Fruit fly (Drosophila melanogaster) whole organism, embryonic: Measurements from ENCODE around the gene CG9839.
A peak's percentile ranks its signal among the peaks of the same experiment; 100 is the strongest.

Experiments used
- CG11398 ChIP-seq: fragments of 200-800 bp; sonication (Bioruptor generic); optimal IDR thresholded peaks from 2 replicates; lab custom pipeline; 2016; ENCODE audit warnings: missing biosample characterization, missing genetic modification characterization
- CG11504 ChIP-seq: fragments of 200-800 bp; sonication (Bioruptor generic); optimal IDR thresholded peaks from 3 replicates; lab custom pipeline; 2019; ENCODE audit warnings: missing biosample characterization, mild to moderate bottlenecking, missing genetic modification characterization, moderate library complexity
- CG11695 ChIP-seq: fragments of 200-800 bp; sonication (Bioruptor generic); IDR thresholded peaks from 3 replicates; pipeline ENCODE4 v1.3.6; 2022; ENCODE audit warnings: missing biosample characterization, missing genetic modification characterization
- CG12769 ChIP-seq: fragments of 200-800 bp; sonication (Bioruptor generic); optimal IDR thresholded peaks from 2 replicates; lab custom pipeline; 2019; ENCODE audit warnings: missing biosample characterization, mild to moderate bottlenecking, missing genetic modification characterization, moderate library complexity
- CG13296 ChIP-seq: fragments of 200-800 bp; sonication (Bioruptor generic); optimal IDR thresholded peaks from 3 replicates; lab custom pipeline; 2018; ENCODE audit warnings: missing biosample characterization, mild to moderate bottlenecking, missing genetic modification characterization
- CG13894 ChIP-seq: fragments of 200-800 bp; sonication (Bioruptor generic); optimal IDR thresholded peaks from 3 replicates; lab custom pipeline; 2018; ENCODE audit warnings: missing biosample characterization, mild to moderate bottlenecking, missing genetic modification characterization, moderate library complexity
- CG14860 ChIP-seq: fragments of 200-800 bp; sonication (Bioruptor generic); IDR thresholded peaks from 3 replicates; pipeline ENCODE4 v1.3.6; 2022; ENCODE audit warnings: missing biosample characterization, missing genetic modification characterization; ENCODE audit not compliant: partially characterized antibody
- CG16863 ChIP-seq: fragments of 200-800 bp; sonication (Bioruptor generic); optimal IDR thresholded peaks from 3 replicates; lab custom pipeline; 2016; ENCODE audit warnings: missing biosample characterization, missing genetic modification characterization
- CG30431 ChIP-seq: fragments of 200-800 bp; sonication (Bioruptor generic); optimal IDR thresholded peaks from 2 replicates; lab custom pipeline; 2017; ENCODE audit warnings: missing biosample characterization, missing genetic modification characterization
- CG32532 ChIP-seq: fragments of 200-800 bp; sonication (Bioruptor generic); IDR thresholded peaks from 2 replicates; pipeline ENCODE4 v1.3.6; 2022; ENCODE audit warnings: missing biosample characterization, missing genetic modification characterization
- CG34376 ChIP-seq: fragments of 200-800 bp; sonication (Bioruptor generic); optimal IDR thresholded peaks from 2 replicates; lab custom pipeline; 2018; ENCODE audit warnings: missing biosample characterization, mild to moderate bottlenecking, missing genetic modification characterization
- CG4328 ChIP-seq: fragments of 200-800 bp; sonication (Bioruptor generic); optimal IDR thresholded peaks from 3 replicates; lab custom pipeline; 2017; ENCODE audit warnings: missing biosample characterization, missing genetic modification reagents, missing genetic modification characterization
- CG4360 ChIP-seq: fragments of 200-800 bp; sonication (Bioruptor generic); IDR thresholded peaks from 2 replicates; pipeline ENCODE4 v1.3.6; 2022; ENCODE audit warnings: missing biosample characterization, missing genetic modification characterization
- CG5953 ChIP-seq: fragments of 200-800 bp; sonication (Bioruptor generic); IDR thresholded peaks from 2 replicates; pipeline ENCODE4 v1.3.6; 2022; ENCODE audit warnings: missing biosample characterization, missing genetic modification characterization
- CG6765 ChIP-seq: fragments of 200-800 bp; sonication (Bioruptor generic); optimal IDR thresholded peaks from 3 replicates; lab custom pipeline; 2017; ENCODE audit warnings: missing biosample characterization, mild to moderate bottlenecking, missing genetic modification characterization
- CG6854 ChIP-seq: fragments of 200-800 bp; sonication (Bioruptor generic); optimal IDR thresholded peaks from 3 replicates; lab custom pipeline; 2017; ENCODE audit warnings: missing biosample characterization, mild to moderate bottlenecking, missing genetic modification characterization
- CG7987 ChIP-seq: fragments of 200-800 bp; sonication (Bioruptor generic); optimal IDR thresholded peaks from 2 replicates; lab custom pipeline; 2018; ENCODE audit warnings: missing biosample characterization, mild to moderate bottlenecking, missing genetic modification characterization, moderate library complexity
- CG8290 ChIP-seq, 3 experiments: fragments of 200-800 bp; sonication (Bioruptor generic); optimal IDR thresholded peaks; 2 replicates each; lab custom pipeline; 2016 to 2019; ENCODE audit warnings: missing biosample characterization in 3 of 3, missing genetic modification characterization in 3 of 3, mild to moderate bottlenecking in 2 of 3, moderate library complexity in 1 of 3
- CrebB ChIP-seq: fragments of 200-800 bp; sonication (Bioruptor generic); optimal IDR thresholded peaks from 3 replicates; lab custom pipeline; 2018; ENCODE audit warnings: missing biosample characterization, mild to moderate bottlenecking, missing genetic modification characterization
- Deaf1 ChIP-seq: fragments of 200-800 bp; optimal IDR thresholded peaks from 3 replicates; lab custom pipeline; 2019; ENCODE audit warnings: missing biosample characterization, mild to moderate bottlenecking, missing genetic modification characterization, moderate library complexity
- Eip74EF ChIP-seq, 2 experiments: fragments of 200-800 bp in 1 of 2; fragments of >200 bp in 1 of 2; sonication (Bioruptor generic) in 1 of 2; optimal IDR thresholded peaks; 2 replicates each; lab custom pipeline; 2017 to 2019; ENCODE audit warnings: missing biosample characterization in 2 of 2, missing genetic modification characterization in 2 of 2, mild to moderate bottlenecking in 1 of 2, moderate library complexity in 1 of 2
- HLH3B ChIP-seq: fragments of 200-800 bp; sonication (Bioruptor generic); IDR thresholded peaks from 2 replicates; pipeline ENCODE4 v1.3.6; 2022; ENCODE audit warnings: missing biosample characterization, missing genetic modification characterization
- Hmr ChIP-seq: fragments of 200-800 bp; sonication (Bioruptor generic); optimal IDR thresholded peaks from 3 replicates; lab custom pipeline; 2017; ENCODE audit warnings: mild to moderate bottlenecking, missing biosample characterization, missing genetic modification reagents, missing genetic modification characterization
- Hr78 ChIP-seq, 2 experiments: fragments of 200-800 bp in 1 of 2; fragments of >200 bp in 1 of 2; sonication (Bioruptor generic) in 1 of 2; optimal IDR thresholded peaks; 2 replicates each; lab custom pipeline; 2017 to 2019; ENCODE audit warnings: missing biosample characterization in 2 of 2, missing genetic modification characterization in 2 of 2, mild to moderate bottlenecking in 1 of 2, moderate library complexity in 1 of 2
- Med ChIP-seq: fragments of 200-800 bp; sonication (Bioruptor generic); peaks from one replicate; lab custom pipeline; 2016; ENCODE audit warnings: missing biosample characterization, missing genetic modification characterization, mild to moderate bottlenecking, inconsistent platforms, moderate library complexity
- Pdp1 ChIP-seq, 2 experiments: fragments of 200-800 bp; sonication (Bioruptor generic); optimal IDR thresholded peaks; 3 replicates each; lab custom pipeline; 2016; ENCODE audit warnings: missing biosample characterization in 2 of 2, missing genetic modification characterization in 2 of 2, mild to moderate bottlenecking in 1 of 2, moderate library complexity in 1 of 2
- Side ChIP-seq: fragments of 200-800 bp; sonication (Bioruptor generic); optimal IDR thresholded peaks from 2 replicates; lab custom pipeline; 2016; ENCODE audit warnings: missing biosample characterization, missing genetic modification characterization
- ac ChIP-seq: fragments of 200-800 bp; sonication (Bioruptor generic); optimal IDR thresholded peaks from 3 replicates; lab custom pipeline; 2017; ENCODE audit warnings: missing biosample characterization, mild to moderate bottlenecking, missing genetic modification characterization
- bbx ChIP-seq: fragments of 200-800 bp; sonication (Bioruptor generic); IDR thresholded peaks from 2 replicates; pipeline ENCODE4 v1.3.6; 2022; ENCODE audit warnings: missing biosample characterization, missing genetic modification characterization; ENCODE audit not compliant: partially characterized antibody
- bigmax ChIP-seq: fragments of 200-800 bp; sonication (Bioruptor generic); optimal IDR thresholded peaks from 2 replicates; lab custom pipeline; 2018; ENCODE audit warnings: missing biosample characterization, mild to moderate bottlenecking, missing genetic modification characterization
- chinmo ChIP-seq: fragments of 200-800 bp; sonication (Bioruptor generic); IDR thresholded peaks from 4 replicates; pipeline ENCODE4 v1.3.6; 2022; ENCODE audit warnings: missing biosample characterization, missing genetic modification characterization; ENCODE audit not compliant: partially characterized antibody
- dysf ChIP-seq: fragments of 200-800 bp; sonication (Bioruptor generic); IDR thresholded peaks from 3 replicates; pipeline ENCODE4 v1.3.6; 2022; ENCODE audit warnings: missing biosample characterization, missing genetic modification characterization
- fd64A ChIP-seq: fragments of 200-800 bp; sonication (Bioruptor generic); optimal IDR thresholded peaks from 3 replicates; lab custom pipeline; 2018; ENCODE audit warnings: missing biosample characterization, mild to moderate bottlenecking, missing genetic modification characterization
- gce ChIP-seq: fragments of 200-800 bp; sonication (Bioruptor generic); IDR thresholded peaks from 3 replicates; pipeline ENCODE4 v1.3.6; 2022; ENCODE audit warnings: missing biosample characterization, missing genetic modification characterization
- lab ChIP-seq: fragments of 200-800 bp; sonication (Bioruptor generic); optimal IDR thresholded peaks from 3 replicates; lab custom pipeline; 2017; ENCODE audit warnings: missing biosample characterization, missing genetic modification characterization, mild to moderate bottlenecking, moderate library complexity, missing genetic modification reagents
- pros ChIP-seq: fragments of 200-800 bp; sonication (Bioruptor generic); optimal IDR thresholded peaks from 3 replicates; lab custom pipeline; 2019; ENCODE audit warnings: missing biosample characterization, mild to moderate bottlenecking, missing genetic modification characterization, moderate library complexity
- pzg ChIP-seq: fragments of 200-800 bp; sonication (Bioruptor generic); optimal IDR thresholded peaks from 3 replicates; lab custom pipeline; 2018; ENCODE audit warnings: missing biosample characterization, mild to moderate bottlenecking, missing genetic modification characterization, moderate library complexity
- sens-2 ChIP-seq: fragments of 200-800 bp; sonication (Bioruptor generic); IDR thresholded peaks from 2 replicates; pipeline ENCODE4 v1.3.6; 2022; ENCODE audit warnings: missing biosample characterization, missing genetic modification characterization
- sob ChIP-seq: fragments of 200-800 bp; sonication (Bioruptor generic); IDR thresholded peaks from 2 replicates; pipeline ENCODE4 v1.3.6; 2022; ENCODE audit warnings: missing biosample characterization, missing genetic modification characterization
- stc ChIP-seq: fragments of 200-800 bp; sonication (Bioruptor generic); IDR thresholded peaks from 2 replicates; pipeline ENCODE4 v1.3.6; 2022; ENCODE audit warnings: missing biosample characterization, missing genetic modification characterization
- tgo ChIP-seq: fragments of 200-800 bp; sonication (Bioruptor generic); IDR thresholded peaks from 3 replicates; pipeline ENCODE4 v1.3.6; 2022; ENCODE audit warnings: missing biosample characterization, missing genetic modification characterization

Gene CG9839

DNA sequence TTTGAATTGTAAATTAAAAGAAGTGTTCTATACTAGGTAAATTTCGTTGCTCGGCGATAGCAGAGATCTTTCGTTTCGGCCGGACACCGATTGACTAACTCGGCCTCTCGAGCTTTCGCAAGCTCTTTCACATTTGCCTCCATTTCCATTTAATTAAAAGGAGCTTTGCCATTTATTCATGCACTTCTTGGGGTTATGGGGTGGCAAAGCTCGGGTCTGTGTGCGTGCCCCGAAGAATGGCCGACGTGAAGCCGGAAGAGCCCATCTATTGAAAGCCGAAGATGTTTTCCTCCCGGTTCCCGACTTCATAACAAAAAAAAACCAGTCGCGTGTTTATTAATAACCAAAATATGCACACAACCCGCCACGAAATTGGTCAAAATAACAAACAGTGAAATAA lies 5.7 kb downstream of the CG9839 start (continued):
- TF ChIP-seq CG7987 (peak; percentile 12), Hr78 (GFP tag; optimal IDR thresholded peaks at IDR 0.05; lab: Kevin White, UChicago) (peak in 1 of 2 experiments; percentile 65), Eip74EF (GFP tag; optimal IDR thresholded peaks at IDR 0.05; lab: Kevin White, UChicago) (peak in 1 of 2 experiments; percentile 66), tgo (GFP tag; lab: Robert Waterston, UW) (no peak), pzg (peak; percentile 3), lab (GFP tag; lab: Kevin White, UChicago) (peak; percentile 39), CG6765 (GFP tag; lab: Kevin White, UChicago) (no peak), CG11504 (no peak), stc (no peak; the same call in 1 of the 2 replicates), HLH3B (GFP tag; lab: Robert Waterston, UW) (no peak), Deaf1 (tag; lab: Kevin White, UChicago) (peak; percentile 93), CG11695 (no peak), bigmax (GFP tag; lab: Kevin White, UChicago) (peak; percentile 33), CG6854 (GFP tag; lab: Kevin White, UChicago) (no peak), CG32532 (no peak; the same call in 1 of the 2 replicates), CrebB (no peak), gce (GFP tag; lab: Robert Waterston, UW) (no peak), CG13894 (tag; lab: Kevin White, UChicago) (peak; percentile 90), CG34376 (GFP tag; lab: Kevin White, UChicago) (peak; percentile 55), pros (GFP tag; lab: Kevin White, UChicago) (no peak), CG16863 (GFP tag; lab: Kevin White, UChicago) (no peak), CG8290 (GFP tag; optimal IDR thresholded peaks at IDR 0.05; lab: Kevin White, UChicago) (no peak), CG8290 (tag; optimal IDR thresholded peaks at IDR 0.05; lab: Kevin White, UChicago) (peak in 1 of 2 experiments; percentile 11), fd64A (GFP tag; lab: Kevin White, UChicago) (no peak), ac (no peak), CG4328 (GFP tag; lab: Kevin White, UChicago) (no peak), Hmr (GFP tag; lab: Kevin White, UChicago) (peak; percentile 20), CG12769 (peak; percentile 54), chinmo (GFP tag; lab: Robert Waterston, UW) (peak; percentile 89), CG14860 (no peak), bbx (no peak), sens-2 (GFP tag; lab: Robert Waterston, UW) (no peak), Pdp1 (GFP tag; optimal IDR thresholded peaks at IDR 0.05; lab: Kevin White, UChicago) (no peak), dysf (peak; percentile 26; the same call in 1 of the 3 replicates), Side (no peak), Med (GFP tag; lab: Kevin White, UChicago) (peak; percentile 72), CG13296 (peak; percentile 38), CG11398 (no peak), CG30431 (GFP tag; lab: Kevin White, UChicago) (no peak), CG4360 (GFP tag; lab: Robert Waterston, UW) (no peak), CG5953 (GFP tag; lab: Robert Waterston, UW) (no peak), sob (GFP tag; lab: Robert Waterston, UW) (no peak)
